Worm (Caenorhabditis elegans) whole organism, midembryonic: ENCODE results near the gene mdt-20.

ENCODE experiments used
- T22C8.4 ChIP-seq: fragments of 200-800 bp; sonication (Bioruptor generic); IDR thresholded peaks from 2 replicates; pipeline ENCODE4 v1.3.6; 2022; ENCODE audit warnings: missing genetic modification characterization, missing compliant biosample characterization
- cog-1 ChIP-seq: sonication (generic microtip); optimal IDR thresholded peaks from 2 replicates; lab custom pipeline; 2016; ENCODE audit warnings: missing genetic modification characterization, missing compliant biosample characterization
- flt-1 ChIP-seq: fragments of 200-800 bp; sonication (Bioruptor generic); IDR thresholded peaks from 2 replicates; pipeline ENCODE4 v1.3.6; 2022; ENCODE audit warnings: missing genetic modification characterization, missing compliant biosample characterization
- klf-2 ChIP-seq: fragments of 200-800 bp; sonication (Bioruptor generic); conservative IDR thresholded peaks from 2 replicates; pipeline ENCODE4 v1.3.6; 2022; ENCODE audit warnings: missing genetic modification reagents, missing genetic modification characterization, missing compliant biosample characterization
- med-1 ChIP-seq: sonication (generic microtip); optimal IDR thresholded peaks from 2 replicates; lab custom pipeline; 2017; ENCODE audit warnings: missing genetic modification characterization, mild to moderate bottlenecking, missing compliant biosample characterization, antibody characterized with exemption, missing genetic modification reagents; ENCODE audit not compliant: insufficient read depth
- ref-1 ChIP-seq: fragments of 200-800 bp; sonication (Bioruptor generic); conservative IDR thresholded peaks from 2 replicates; pipeline ENCODE4 v1.3.6; 2022; ENCODE audit warnings: missing genetic modification reagents, missing genetic modification characterization, missing compliant biosample characterization
- tab-1 ChIP-seq: fragments of 200-800 bp; sonication (Bioruptor generic); IDR thresholded peaks from 2 replicates; pipeline ENCODE4 v1.3.6; 2022; ENCODE audit warnings: missing genetic modification characterization, missing compliant biosample characterization
- ztf-23 ChIP-seq: fragments of 200-800 bp; sonication (Bioruptor generic); IDR thresholded peaks from 2 replicates; pipeline ENCODE4 v1.3.6; 2022; ENCODE audit warnings: missing genetic modification reagents, missing genetic modification characterization, missing compliant biosample characterization
- ztf-29 ChIP-seq: fragments of 200-800 bp; sonication (Bioruptor generic); IDR thresholded peaks from 2 replicates; pipeline ENCODE4 v1.3.6; 2022; ENCODE audit warnings: missing genetic modification reagents, missing genetic modification characterization, missing compliant biosample characterization

The mdt-20 gene

ce11 chrIV:1225596-1226232 is 38.1 kb downstream of the mdt-20 start, which contains the start of gene W09G12.8:
W09G12.8 (plus strand) TSS chrIV:1226182.
- TF ChIP-seq med-1 (no peak), T22C8.4 (GFP tag; lab: Robert Waterston, UW) (no peak), ztf-23 (GFP tag; lab: Robert Waterston, UW) (no peak), ref-1 (no peak), klf-2 (GFP tag; lab: Robert Waterston, UW) (no peak), cog-1 (tag; lab: Kevin White, UChicago) (no peak)

- TF ChIP-seq T22C8.4 (GFP tag; lab: Robert Waterston, UW) (no peak), flt-1 (GFP tag; lab: Robert Waterston, UW) (no peak), ztf-29 (GFP tag; lab: Robert Waterston, UW) (no peak), med-1 (no peak), cog-1 (tag; lab: Kevin White, UChicago) (no peak), ztf-23 (GFP tag; lab: Robert Waterston, UW) (no peak), ref-1 (no peak), klf-2 (GFP tag; lab: Robert Waterston, UW) (no peak), tab-1 (no peak)
Measured at ce11 chrIV:1228675-1229130, 41.1 kb downstream of the mdt-20 start, which contains the start of gene W09G12.7. W09G12.7 (plus strand) TSS chrIV:1229080.

- TF ChIP-seq ztf-29 (GFP tag; lab: Robert Waterston, UW) (no peak), klf-2 (GFP tag; lab: Robert Waterston, UW) (no peak), cog-1 (tag; lab: Kevin White, UChicago) (no peak), ref-1 (no peak), ztf-23 (GFP tag; lab: Robert Waterston, UW) (no peak), T22C8.4 (GFP tag; lab: Robert Waterston, UW) (no peak), flt-1 (GFP tag; lab: Robert Waterston, UW) (no peak), tab-1 (no peak), med-1 (no peak)
Measured at ce11 chrIV:1231589-1231988, 44.0 kb downstream of the mdt-20 start, which contains the start of gene W09G12.6. W09G12.6 (plus strand) TSS chrIV:1231889.

- TF ChIP-seq flt-1 (GFP tag; lab: Robert Waterston, UW) = no peak
- no peak for TF ChIP-seq klf-2 (GFP tag; lab: Robert Waterston, UW)
- no peak for TF ChIP-seq med-1
- no peak for TF ChIP-seq T22C8.4 (GFP tag; lab: Robert Waterston, UW)
- TF ChIP-seq cog-1 (tag; lab: Kevin White, UChicago) = no peak
- no peak for TF ChIP-seq ztf-23 (GFP tag; lab: Robert Waterston, UW)
- no peak for TF ChIP-seq ref-1
- TF ChIP-seq tab-1 = no peak
- no peak for TF ChIP-seq ztf-29 (GFP tag; lab: Robert Waterston, UW)
Measured at ce11 chrIV:1232419-1233145, 45.0 kb downstream of the mdt-20 start.

ce11 chrIV:1234780-1235179 is 47.2 kb downstream of the mdt-20 start:
- TF ChIP-seq med-1 (no peak), ztf-23 (GFP tag; lab: Robert Waterston, UW) (no peak), flt-1 (GFP tag; lab: Robert Waterston, UW) (no peak), tab-1 (no peak), T22C8.4 (GFP tag; lab: Robert Waterston, UW) (peak; percentile 56)

- TF ChIP-seq T22C8.4 (GFP tag; lab: Robert Waterston, UW) (peak; percentile 67), klf-2 (GFP tag; lab: Robert Waterston, UW) (no peak)
Measured at ce11 chrIV:1235785-1236184, 48.2 kb downstream of the mdt-20 start.

ce11 chrIV:1238147-1238546 is 50.5 kb downstream of the mdt-20 start:
- TF ChIP-seq cog-1 (tag; lab: Kevin White, UChicago) (no peak), ztf-23 (GFP tag; lab: Robert Waterston, UW) (no peak), med-1 (no peak)

- TF ChIP-seq ztf-23 (GFP tag; lab: Robert Waterston, UW) (0 out of 2 replicates have a peak, but pooled peaks have one; percentile 41), T22C8.4 (GFP tag; lab: Robert Waterston, UW) (no peak)
Measured at ce11 chrIV:1239686-1240085, 52.1 kb downstream of the mdt-20 start, which contains the start of gene F38A1.8. F38A1.8 (minus strand) TSS chrIV:1239852.
